Fruit fly (Drosophila melanogaster) whole organism, pupa: Measurements from ENCODE around the gene Usp32.

Experiments used
- CG10348 ChIP-seq: fragments of 200-800 bp; sonication (Bioruptor generic); IDR thresholded peaks from 2 replicates; pipeline ENCODE4 v1.3.6; 2022; ENCODE audit warnings: missing biosample characterization, missing genetic modification characterization
- CG12605 ChIP-seq: fragments of 200-800 bp; sonication (Bioruptor generic); IDR thresholded peaks from 2 replicates; pipeline ENCODE4 v1.3.6; 2022; ENCODE audit warnings: missing biosample characterization, missing genetic modification characterization
- CG13204 ChIP-seq: fragments of 200-800 bp; sonication (Bioruptor generic); optimal IDR thresholded peaks from 2 replicates; lab custom pipeline; 2018; ENCODE audit warnings: missing biosample characterization, mild to moderate bottlenecking, missing genetic modification characterization, moderate library complexity
- CG14655 ChIP-seq: fragments of 200-800 bp; sonication (Bioruptor generic); optimal IDR thresholded peaks from 3 replicates; lab custom pipeline; 2017; ENCODE audit warnings: mild to moderate bottlenecking, missing biosample characterization, missing genetic modification reagents, missing genetic modification characterization
- CG15710 ChIP-seq: fragments of 200-800 bp; sonication (Bioruptor generic); optimal IDR thresholded peaks from 2 replicates; lab custom pipeline; 2018; ENCODE audit warnings: missing biosample characterization, mild to moderate bottlenecking, missing genetic modification characterization, moderate library complexity
- CG17806 ChIP-seq: fragments of 200-800 bp; sonication (Bioruptor generic); optimal IDR thresholded peaks from 2 replicates; lab custom pipeline; 2018; ENCODE audit warnings: missing biosample characterization, mild to moderate bottlenecking, missing genetic modification characterization, moderate library complexity
- CG32121 ChIP-seq: fragments of 200-800 bp; sonication (Bioruptor generic); IDR thresholded peaks from 2 replicates; pipeline ENCODE4 v1.3.6; 2022; ENCODE audit warnings: missing biosample characterization, missing genetic modification characterization
- CG34367 ChIP-seq: fragments of 200-800 bp; sonication (Bioruptor generic); optimal IDR thresholded peaks from 2 replicates; lab custom pipeline; 2018; ENCODE audit warnings: missing biosample characterization, mild to moderate bottlenecking, missing genetic modification characterization
- CG4496 ChIP-seq: fragments of 200-800 bp; sonication (Bioruptor generic); IDR thresholded peaks from 3 replicates; pipeline ENCODE4 v1.3.6; 2022; ENCODE audit warnings: missing biosample characterization, missing genetic modification characterization
- CG8159 ChIP-seq: fragments of 200-800 bp; sonication (Bioruptor generic); optimal IDR thresholded peaks from 3 replicates; lab custom pipeline; 2018; ENCODE audit warnings: missing biosample characterization, mild to moderate bottlenecking, missing genetic modification characterization, moderate library complexity
- CG8301 ChIP-seq: fragments of 200-800 bp; sonication (Bioruptor generic); optimal IDR thresholded peaks from 2 replicates; lab custom pipeline; 2018; ENCODE audit warnings: missing biosample characterization, mild to moderate bottlenecking, missing genetic modification characterization
- CG9948 ChIP-seq: fragments of 200-800 bp; sonication (Bioruptor generic); optimal IDR thresholded peaks from 2 replicates; lab custom pipeline; 2018; ENCODE audit warnings: missing biosample characterization, mild to moderate bottlenecking, missing genetic modification characterization, moderate library complexity
- D1 ChIP-seq: fragments of 200-800 bp; sonication (Bioruptor generic); optimal IDR thresholded peaks from 2 replicates; lab custom pipeline; 2018; ENCODE audit warnings: missing biosample characterization, mild to moderate bottlenecking, missing genetic modification characterization, moderate library complexity
- EcR ChIP-seq: fragments of 200-800 bp; sonication (Bioruptor generic); optimal IDR thresholded peaks from 3 replicates; lab custom pipeline; 2019; ENCODE audit warnings: missing biosample characterization, missing genetic modification characterization, mild to moderate bottlenecking, moderate library complexity, missing genetic modification reagents
- Ets98B ChIP-seq: fragments of 200-800 bp; sonication (Bioruptor generic); IDR thresholded peaks from 2 replicates; pipeline ENCODE4 v1.3.6; 2022; ENCODE audit warnings: missing biosample characterization, missing genetic modification characterization
- Pif1A ChIP-seq: fragments of 200-800 bp; sonication (Bioruptor generic); optimal IDR thresholded peaks from 3 replicates; lab custom pipeline; 2016; ENCODE audit warnings: missing biosample characterization, missing genetic modification characterization
- Pif1B ChIP-seq: fragments of 200-800 bp; sonication (Bioruptor generic); optimal IDR thresholded peaks from 3 replicates; lab custom pipeline; 2016; ENCODE audit warnings: missing biosample characterization, missing genetic modification characterization
- Snoo ChIP-seq: fragments of 200-800 bp; sonication (Bioruptor generic); optimal IDR thresholded peaks from 3 replicates; lab custom pipeline; 2017; ENCODE audit warnings: missing biosample characterization, mild to moderate bottlenecking, missing genetic modification characterization, inconsistent platforms
- fd96Ca ChIP-seq: fragments of 200-800 bp; sonication (Bioruptor generic); IDR thresholded peaks from 3 replicates; pipeline ENCODE4 v1.3.6; 2022; ENCODE audit warnings: missing biosample characterization, missing genetic modification characterization
- gl ChIP-seq: fragments of 200-800 bp; sonication (Bioruptor generic); optimal IDR thresholded peaks from 2 replicates; lab custom pipeline; 2018; ENCODE audit warnings: missing biosample characterization, mild to moderate bottlenecking, missing genetic modification characterization
- rn ChIP-seq: fragments of 200-800 bp; sonication (Bioruptor generic); IDR thresholded peaks from 2 replicates; pipeline ENCODE4 v1.3.6; 2022; ENCODE audit warnings: missing biosample characterization, missing genetic modification characterization

Usp32 gene

dm6 chr3L:19914833-19915232, 43.9 kb downstream of the Usp32 start, which contains the start of gene Rpn1:
TSS of gene Rpn1 (plus strand) at chr3L:19915051.
- TF ChIP-seq CG4496 (GFP tag; lab: Robert Waterston, UW) = peak; percentile 44; the same call in 1 of the 3 replicates
- TF ChIP-seq rn = no peak
- TF ChIP-seq EcR (GFP tag; lab: Kevin White, UChicago) = peak; percentile 5
- TF ChIP-seq, all 21 proteins: peak for 2

- no peak for TF ChIP-seq Snoo
- no peak for TF ChIP-seq CG15710 (tag; lab: Kevin White, UChicago)
- no peak for TF ChIP-seq D1 (tag; lab: Kevin White, UChicago)
- TF ChIP-seq Pif1A = no peak
- no peak for TF ChIP-seq CG8159 (tag; lab: Kevin White, UChicago)
- no peak for TF ChIP-seq CG4496 (GFP tag; lab: Robert Waterston, UW)
- no peak for TF ChIP-seq gl (tag; lab: Kevin White, UChicago)
- TF ChIP-seq CG10348 (GFP tag; lab: Robert Waterston, UW) = no peak
- no peak for TF ChIP-seq EcR (GFP tag; lab: Kevin White, UChicago)
- no peak for TF ChIP-seq CG14655 (GFP tag; lab: Kevin White, UChicago)
- no peak for TF ChIP-seq CG32121 (GFP tag; lab: Robert Waterston, UW)
- no peak for TF ChIP-seq CG8301 (tag; lab: Kevin White, UChicago)
- no peak for TF ChIP-seq Ets98B
- TF ChIP-seq Pif1B (GFP tag; lab: Kevin White, UChicago) = no peak
- TF ChIP-seq CG12605 (GFP tag; lab: Robert Waterston, UW) = no peak
- no peak for TF ChIP-seq CG34367 (tag; lab: Kevin White, UChicago)
- no peak for TF ChIP-seq rn
- no peak for TF ChIP-seq CG9948 (tag; lab: Kevin White, UChicago)
- TF ChIP-seq CG17806 (tag; lab: Kevin White, UChicago) = no peak
Observed at dm6 chr3L:19919981-19920380, 49.0 kb downstream of the Usp32 start.

- TF ChIP-seq Snoo (peak; percentile 35), CG15710 (tag; lab: Kevin White, UChicago) (peak; percentile 57), Ets98B (peak; percentile 72), fd96Ca (GFP tag; lab: Robert Waterston, UW) (peak; percentile 92), CG13204 (GFP tag; lab: Kevin White, UChicago) (no peak), CG34367 (tag; lab: Kevin White, UChicago) (peak; percentile 20), CG4496 (GFP tag; lab: Robert Waterston, UW) (peak; percentile 61; the same call in 2 of the 3 replicates), CG8159 (tag; lab: Kevin White, UChicago) (no peak), CG9948 (tag; lab: Kevin White, UChicago) (peak; percentile 18), rn (0 out of 2 replicates have a peak, but pooled peaks have one; percentile 38), CG32121 (GFP tag; lab: Robert Waterston, UW) (peak; percentile 75), CG17806 (tag; lab: Kevin White, UChicago) (peak; percentile 21), CG8301 (tag; lab: Kevin White, UChicago) (no peak)
Observed at dm6 chr3L:19922833-19923745, 52.1 kb downstream of the Usp32 start, which contains the start of gene Pfdn6. TSS of gene Pfdn6 (plus strand) at chr3L:19923671.

dm6 chr3L:19924771-19925304, 53.9 kb downstream of the Usp32 start, which contains the start of gene Grasp65:
TSS of gene Grasp65 (plus strand) at chr3L:19924943.
- TF ChIP-seq CG4496 (GFP tag; lab: Robert Waterston, UW) (peak; percentile 54; the same call in 1 of the 3 replicates), CG10348 (GFP tag; lab: Robert Waterston, UW) (no peak), CG9948 (tag; lab: Kevin White, UChicago) (no peak), EcR (GFP tag; lab: Kevin White, UChicago) (no peak), CG34367 (tag; lab: Kevin White, UChicago) (no peak)

dm6 chr3L:19928435-19929011, 57.6 kb downstream of the Usp32 start, which contains the start of the genes CG8004 and RhoGDI:
TSS of gene CG8004 (minus strand) at chr3L:19928508.
TSS of gene RhoGDI (plus strand) at chr3L:19928743.
- TF ChIP-seq CG4496 (GFP tag; lab: Robert Waterston, UW) = 0 out of 3 replicates have a peak, but pooled peaks have one; percentile 39
- TF ChIP-seq CG17806 (tag; lab: Kevin White, UChicago) = peak; percentile 50
- peak; percentile 51 for TF ChIP-seq Ets98B
- peak; percentile 39 for TF ChIP-seq CG15710 (tag; lab: Kevin White, UChicago)
- no peak for TF ChIP-seq CG13204 (GFP tag; lab: Kevin White, UChicago)
- peak; percentile 29 for TF ChIP-seq CG9948 (tag; lab: Kevin White, UChicago)
- no peak for TF ChIP-seq CG14655 (GFP tag; lab: Kevin White, UChicago)
- peak; percentile 15 for TF ChIP-seq Snoo
- no peak for TF ChIP-seq Pif1A
- peak; percentile 55 for TF ChIP-seq CG8159 (tag; lab: Kevin White, UChicago)
- TF ChIP-seq fd96Ca (GFP tag; lab: Robert Waterston, UW) = peak; percentile 47; the same call in 1 of the 3 replicates
